Worm (Caenorhabditis elegans) whole organism, L4 larva: ENCODE measurements around the gene dmsr-10.

Source experiments
- T20F7.1 ChIP-seq: fragments of 200-800 bp; sonication (Bioruptor generic); optimal IDR thresholded peaks from 2 replicates; lab custom pipeline; 2018; ENCODE audit warnings: mild to moderate bottlenecking, missing genetic modification characterization, missing compliant biosample characterization
- Y75B8A.6 ChIP-seq: fragments of 200-800 bp; sonication (Bioruptor generic); IDR thresholded peaks from 2 replicates; pipeline ENCODE4 v1.3.6; 2022; ENCODE audit warnings: missing genetic modification reagents, missing genetic modification characterization, missing compliant biosample characterization
- ZK546.5 ChIP-seq, 2 experiments: sonication (generic microtip); optimal IDR thresholded peaks; 2 replicates each; lab custom pipeline; 2017; ENCODE audit warnings: missing biosample characterization in 2 of 2, missing genetic modification characterization in 2 of 2
- dpl-1 ChIP-seq: fragments of 150-350 bp; optimal IDR thresholded peaks from 2 replicates; lab custom pipeline; 2014; ENCODE audit warnings: missing biosample characterization, missing genetic modification reagents, missing genetic modification characterization
- fkh-10 ChIP-seq: fragments of 150-350 bp; optimal IDR thresholded peaks from 2 replicates; lab custom pipeline; 2014; ENCODE audit warnings: missing biosample characterization, missing genetic modification reagents, missing genetic modification characterization
- gei-8 ChIP-seq: fragments of 200-800 bp; sonication (Bioruptor generic); optimal IDR thresholded peaks from 2 replicates; lab custom pipeline; 2018; ENCODE audit warnings: mild to moderate bottlenecking, missing genetic modification characterization, missing compliant biosample characterization
- lin-13 ChIP-seq: fragments of 150-350 bp; optimal IDR thresholded peaks from 2 replicates; lab custom pipeline; 2014; ENCODE audit warnings: missing biosample characterization, missing genetic modification reagents, missing genetic modification characterization
- nhr-42 ChIP-seq: fragments of 200-800 bp; sonication (Bioruptor generic); IDR thresholded peaks from 2 replicates; pipeline ENCODE4 v1.3.6; 2022; ENCODE audit warnings: missing genetic modification characterization, missing compliant biosample characterization
- pqm-1 ChIP-seq: sonication (generic microtip); optimal IDR thresholded peaks from 2 replicates; lab custom pipeline; 2017; ENCODE audit warnings: missing biosample characterization, missing genetic modification characterization

ce11 chrV:6823432-6823831 is 21.7 kb upstream of the dmsr-10 start:
- TF ChIP-seq ZK546.5 (tag; optimal IDR thresholded peaks at IDR 0.05; lab: Kevin White, UChicago) (no peak), dpl-1 (GFP tag; lab: Kevin White, UChicago) (no peak), pqm-1 (tag; lab: Kevin White, UChicago) (peak; percentile 93), T20F7.1 (peak; percentile 4), lin-13 (no peak), nhr-42 (GFP tag; lab: Robert Waterston, UW) (no peak), Y75B8A.6 (no peak), fkh-10 (no peak), gei-8 (no peak)
